Fruit fly (Drosophila melanogaster) S2 (cell line): ENCODE measurements around the gene CG14770.
A peak's percentile ranks its signal among the peaks of the same experiment; 100 is the strongest.

Source experiments
- CG8478 ChIP-seq: fragments of >200 bp; optimal IDR thresholded peaks from 2 replicates; lab custom pipeline; 2018
- CTCF ChIP-seq, 2 experiments: fragments of >200 bp; optimal IDR thresholded peaks; 2 replicates each; lab custom pipeline; 2018

CG14770 gene

dm6 chrX:1368949-1369348 lies at the start of gene CG14770:
CG14770 (plus strand) TSS chrX:1369249.
- no peak for TF ChIP-seq CG8478 (lab: Kevin White, UChicago)
- no peak for TF ChIP-seq CTCF (optimal IDR thresholded peaks at IDR 0.05; lab: Kevin White, UChicago)

DNA sequence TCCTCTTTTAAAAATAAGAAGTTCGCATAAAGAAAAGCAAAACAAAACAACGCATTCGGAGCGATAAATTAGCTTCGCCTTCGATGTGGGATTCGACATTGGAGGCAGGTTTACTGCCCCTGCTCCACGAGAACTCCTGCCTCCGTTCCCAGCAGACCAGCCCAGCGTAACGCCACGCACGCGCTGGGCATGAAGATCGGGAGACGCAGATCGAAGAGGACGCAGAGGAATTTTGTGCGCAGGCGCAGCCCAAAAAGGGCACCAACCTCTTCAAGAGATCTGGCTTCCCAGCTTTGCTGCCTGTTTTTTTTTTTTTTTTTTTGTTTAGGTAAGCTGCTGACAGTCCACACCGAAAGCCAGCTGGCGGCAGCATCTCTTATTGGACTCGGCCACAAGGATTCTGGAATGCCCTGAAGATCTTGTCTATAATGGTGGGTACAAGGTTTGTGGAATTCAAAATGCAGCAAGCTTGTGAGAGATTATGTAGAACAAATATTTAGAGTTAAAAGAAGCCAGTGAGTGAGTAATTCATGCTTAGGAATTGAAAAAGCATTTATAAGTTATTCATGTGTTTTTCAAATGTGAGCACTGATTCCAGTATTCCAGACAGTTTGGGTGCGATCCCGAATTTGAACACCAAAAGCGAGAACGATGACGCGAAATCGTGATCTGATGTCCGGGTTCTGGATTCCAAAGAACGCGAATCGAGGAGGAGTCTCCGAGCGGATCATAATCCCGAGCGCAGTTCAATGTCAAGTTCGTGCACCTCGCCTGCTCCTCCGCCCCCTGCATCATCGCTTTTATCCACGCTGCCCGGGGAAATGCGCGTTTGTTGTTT lies 48.7 kb upstream of the CG14770 start:
- no peak for TF ChIP-seq CTCF (optimal IDR thresholded peaks at IDR 0.05; lab: Kevin White, UChicago)
- TF ChIP-seq CG8478 (lab: Kevin White, UChicago): no peak

- TF ChIP-seq CG8478 (lab: Kevin White, UChicago) (no peak), CTCF (optimal IDR thresholded peaks at IDR 0.05; lab: Kevin White, UChicago) (no peak)
Measured at dm6 chrX:1321043-1321442, 48.0 kb upstream of the CG14770 start.

dm6 chrX:1321664-1322063 lies 47.4 kb upstream of the CG14770 start:
- TF ChIP-seq CTCF (optimal IDR thresholded peaks at IDR 0.05; lab: Kevin White, UChicago): no peak
- TF ChIP-seq CG8478 (lab: Kevin White, UChicago): no peak

DNA sequence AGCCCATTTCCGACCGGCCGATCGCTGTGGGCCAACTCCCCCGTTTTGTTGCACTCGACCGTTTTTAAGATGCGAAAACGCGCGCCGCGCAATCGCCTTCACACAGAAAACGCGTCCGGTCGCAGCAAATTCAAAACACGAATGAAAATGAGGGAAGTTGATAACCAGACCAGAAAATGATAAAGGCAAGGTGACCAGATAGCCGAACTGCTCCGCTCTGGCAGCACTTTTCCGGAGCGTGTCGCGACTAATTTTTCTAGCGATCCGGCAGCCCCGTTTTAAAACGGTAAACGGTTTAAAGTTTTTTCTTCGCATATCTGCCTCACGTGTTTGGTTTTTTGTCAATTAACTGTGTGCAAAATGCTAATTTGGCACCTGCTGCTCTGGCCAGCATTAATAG lies 46.8 kb upstream of the CG14770 start, which contains the start of gene DAAM:
DAAM (minus strand) TSS at position 149 of the 400 bp plus-strand sequence.
- TF ChIP-seq CTCF (optimal IDR thresholded peaks at IDR 0.05; lab: Kevin White, UChicago) (peak; percentile 71 to 73), CG8478 (lab: Kevin White, UChicago) (no peak)

DNA sequence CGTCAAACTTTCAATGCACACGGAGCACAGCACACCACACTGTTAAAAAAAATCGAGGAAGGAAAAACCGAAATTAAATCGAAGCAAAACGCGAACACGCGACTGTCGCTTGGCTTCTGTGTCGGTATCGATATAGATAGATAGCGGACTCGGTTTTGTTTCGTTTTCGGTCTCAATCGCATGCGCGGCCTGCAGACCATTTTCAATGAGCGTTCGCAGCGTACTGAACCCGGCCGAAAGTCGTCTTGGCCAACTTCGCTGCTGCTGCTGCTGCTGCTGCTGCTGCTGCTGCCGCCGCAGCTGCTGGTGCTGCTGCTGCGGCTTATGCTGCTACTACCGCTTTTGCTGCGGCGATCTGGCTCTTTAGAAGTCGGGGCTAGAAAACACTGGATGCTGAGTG lies 31.1 kb upstream of the CG14770 start:
- no peak for TF ChIP-seq CTCF (optimal IDR thresholded peaks at IDR 0.05; lab: Kevin White, UChicago)
- no peak for TF ChIP-seq CG8478 (lab: Kevin White, UChicago)

- TF ChIP-seq CTCF (optimal IDR thresholded peaks at IDR 0.05; lab: Kevin White, UChicago) (no peak), CG8478 (lab: Kevin White, UChicago) (no peak)
Measured at dm6 chrX:1341528-1341927, 27.5 kb upstream of the CG14770 start, which contains the start of gene CG11409. CG11409 (minus strand) TSS chrX:1341587.

DNA sequence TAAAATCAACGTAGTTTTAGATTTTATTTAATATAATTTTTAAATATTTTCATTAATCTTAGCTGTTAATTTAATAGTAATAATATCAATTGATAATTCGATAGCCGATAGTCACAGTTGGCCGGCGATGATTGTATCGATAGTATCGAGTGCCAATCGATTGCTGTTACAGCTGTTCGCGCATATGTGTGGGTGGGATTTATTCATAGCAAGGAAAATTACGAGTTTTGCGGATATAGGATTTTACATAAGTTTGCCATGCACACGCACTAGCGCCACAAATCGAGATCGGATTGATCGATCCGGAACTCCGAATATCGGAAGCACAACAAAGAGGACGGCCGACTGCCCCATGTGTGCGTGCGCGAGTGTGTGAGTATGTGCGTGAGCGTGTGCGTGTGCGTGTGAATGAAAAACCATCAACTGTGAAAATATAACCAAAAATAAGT lies 27.1 kb upstream of the CG14770 start, which contains the start of gene Naa30A:
Naa30A (plus strand) TSS at position 163 of the 449 bp plus-strand sequence.
- TF ChIP-seq CG8478 (lab: Kevin White, UChicago) (no peak), CTCF (optimal IDR thresholded peaks at IDR 0.05; lab: Kevin White, UChicago) (no peak)

- TF ChIP-seq CG8478 (lab: Kevin White, UChicago) (no peak), CTCF (optimal IDR thresholded peaks at IDR 0.05; lab: Kevin White, UChicago) (no peak)
Measured at dm6 chrX:1346256-1346655, 22.8 kb upstream of the CG14770 start, which contains the start of gene Tsp2A. Tsp2A (plus strand) TSS chrX:1346553.

dm6 chrX:1346833-1347232 lies 22.2 kb upstream of the CG14770 start:
- TF ChIP-seq CG8478 (lab: Kevin White, UChicago) (no peak), CTCF (optimal IDR thresholded peaks at IDR 0.05; lab: Kevin White, UChicago) (no peak)

dm6 chrX:1349255-1349654 lies 19.8 kb upstream of the CG14770 start, which contains the start of gene MTPAP:
MTPAP (minus strand) TSS chrX:1349357.
- TF ChIP-seq CG8478 (lab: Kevin White, UChicago) (no peak), CTCF (optimal IDR thresholded peaks at IDR 0.05; lab: Kevin White, UChicago) (peak; percentile 0 to 20)

dm6 chrX:1353322-1354212 lies 15.5 kb upstream of the CG14770 start, which contains the start of the genes CG12773 and CG11417:
CG12773 (minus strand) TSS chrX:1353981.
CG11417 (plus strand) TSS chrX:1354014.
- no peak for TF ChIP-seq CG8478 (lab: Kevin White, UChicago)
- no peak for TF ChIP-seq CTCF (optimal IDR thresholded peaks at IDR 0.05; lab: Kevin White, UChicago)

DNA sequence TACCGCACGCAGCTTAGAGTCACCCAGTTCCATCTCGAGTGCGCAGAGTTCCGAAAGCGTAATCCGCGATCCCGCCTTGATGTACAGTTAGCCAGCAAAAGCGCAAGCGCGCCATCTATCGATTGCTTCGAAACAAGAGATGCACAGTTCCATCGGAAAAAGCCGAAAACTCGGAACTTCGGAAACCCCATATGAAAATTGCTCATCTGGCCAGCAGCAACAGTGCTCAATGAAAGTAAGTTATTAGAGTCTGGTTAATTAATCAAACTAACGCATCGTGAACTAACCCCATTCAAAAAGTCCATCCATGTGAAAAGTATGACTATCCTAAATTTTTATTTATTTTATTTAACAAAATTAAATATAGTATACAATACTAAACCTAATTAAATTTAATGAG lies 11.5 kb upstream of the CG14770 start, which contains the start of gene png:
png (minus strand) TSS at position 101 of the 400 bp plus-strand sequence.
- TF ChIP-seq CTCF (optimal IDR thresholded peaks at IDR 0.05; lab: Kevin White, UChicago) (peak in 1 of 2 experiments; percentile 31), CG8478 (lab: Kevin White, UChicago) (no peak)
